Worm (Caenorhabditis elegans): Measurements from ENCODE around the gene unc-86.

Gene unc-86

DNA sequence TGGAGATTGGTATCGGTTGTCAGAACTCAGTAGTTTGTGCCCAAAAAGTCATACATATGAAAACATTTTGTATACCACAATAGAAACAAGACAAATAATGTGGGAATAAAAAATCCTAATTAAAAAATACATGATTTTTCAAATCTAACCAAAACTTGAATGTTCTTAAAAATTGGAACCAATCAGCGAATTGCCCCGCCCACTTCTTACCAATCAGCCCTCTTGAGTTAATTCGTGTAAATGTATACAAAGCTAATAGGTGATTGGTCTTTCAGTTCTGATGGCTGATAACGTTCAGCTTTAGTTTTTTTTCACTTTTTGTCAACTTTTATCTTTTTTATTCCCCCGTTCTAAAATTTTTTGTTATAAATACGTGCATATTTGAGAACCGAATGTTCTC lies 40.9 kb downstream of the unc-86 start:
- peak; percentile 96 for TF ChIP-seq nfya-1 (tag; optimal IDR thresholded peaks at IDR 0.05)
- TF ChIP-seq ceh-22 (tag; optimal IDR thresholded peaks at IDR 0.05) = no peak

DNA sequence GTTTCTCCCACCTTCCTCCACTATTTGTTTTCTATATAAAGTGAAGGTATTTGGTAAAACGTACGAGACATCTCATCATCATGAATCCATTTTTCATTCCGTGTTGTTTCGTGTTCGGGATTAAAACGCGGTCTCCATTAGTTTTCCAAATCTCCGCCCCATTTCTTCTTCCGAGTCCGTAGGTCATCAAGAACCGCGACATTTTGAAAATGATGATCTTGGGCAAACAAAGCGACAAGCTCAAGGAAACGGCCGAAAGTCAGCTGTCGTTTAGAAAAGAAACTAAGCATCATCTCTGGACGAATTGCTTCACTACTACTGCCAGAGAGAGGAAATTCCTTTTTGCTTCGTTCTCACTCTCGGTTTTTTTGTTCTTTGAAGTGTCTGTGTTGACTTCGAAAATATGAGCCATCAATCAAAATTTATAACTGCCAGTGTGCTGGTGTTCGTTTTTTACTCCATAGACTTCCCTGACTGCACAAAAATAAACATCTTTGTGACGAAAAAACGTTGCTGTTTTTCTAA lies 43.5 kb downstream of the unc-86 start:
- no peak for TF ChIP-seq hlh-30 (tag; optimal IDR thresholded peaks at IDR 0.05; ENCODE audit: insufficient read depth)

DNA sequence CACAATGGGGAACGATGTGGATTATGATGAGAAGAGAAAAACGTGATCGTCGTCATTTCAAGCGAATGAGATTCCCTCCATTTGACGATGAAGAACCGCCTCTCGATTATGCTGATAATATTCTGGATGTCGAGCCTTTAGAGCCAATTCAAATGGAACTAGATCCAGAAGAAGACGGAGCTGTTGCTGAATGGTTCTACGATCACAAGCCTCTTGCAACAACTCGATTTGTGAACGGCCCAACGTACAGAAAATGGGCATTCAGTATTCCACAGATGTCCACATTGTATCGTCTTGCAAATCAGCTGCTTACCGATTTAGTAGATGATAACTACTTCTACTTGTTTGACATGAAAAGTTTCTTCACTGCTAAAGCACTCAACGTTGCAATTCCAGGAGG lies 51.4 kb downstream of the unc-86 start:
- TF ChIP-seq F13H6.1 (tag; optimal IDR thresholded peaks at IDR 0.05) (no peak), K02D7.2 (tag; optimal IDR thresholded peaks at IDR 0.05) (no peak), ceh-6 (GFP tag; optimal IDR thresholded peaks at IDR 0.05) (no peak), T23F11.4 (GFP tag; optimal IDR thresholded peaks at IDR 0.05) (no peak), odd-2 (tag; optimal IDR thresholded peaks at IDR 0.05) (no peak), elt-2 (tag; optimal IDR thresholded peaks at IDR 0.05) (no peak), ztf-16 (tag; optimal IDR thresholded peaks at IDR 0.05) (no peak), ceh-24 (tag; optimal IDR thresholded peaks at IDR 0.05) (no peak), nhr-11 (tag; optimal IDR thresholded peaks at IDR 0.05) (no peak), ceh-31 (tag; optimal IDR thresholded peaks at IDR 0.05) (no peak), unc-86 (tag; optimal IDR thresholded peaks at IDR 0.05) (no peak)

DNA sequence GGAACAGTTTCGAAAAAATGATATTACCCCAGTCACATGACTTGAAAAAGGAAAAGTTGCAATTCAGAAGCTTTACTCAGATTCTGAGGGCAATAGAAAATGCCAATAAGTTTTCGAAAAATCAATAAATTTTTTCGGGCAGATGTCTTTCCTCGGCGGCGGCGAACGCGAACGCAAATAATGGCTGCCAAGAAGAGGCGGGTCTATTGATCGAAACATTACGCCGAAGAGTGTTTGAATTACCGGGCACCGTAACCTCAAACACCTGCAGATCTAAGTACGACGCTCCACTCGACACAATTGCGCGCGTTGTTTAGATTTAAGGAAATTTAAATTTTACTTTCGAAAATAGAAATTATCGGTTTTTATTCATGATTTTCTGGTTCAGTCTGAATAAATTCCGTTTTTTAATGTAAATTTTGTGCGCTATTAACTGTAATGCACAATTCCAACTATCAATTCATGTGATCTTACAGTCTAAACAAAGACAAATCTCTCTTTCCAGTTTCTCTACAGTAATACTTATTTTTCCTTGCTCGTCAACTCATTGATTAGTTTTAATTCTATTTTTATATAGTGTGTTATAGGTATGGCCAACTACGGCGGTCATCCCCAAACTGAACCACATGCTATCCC lies 52.2 kb downstream of the unc-86 start, which contains the start of gene prp-8:
Gene prp-8, plus strand, starts transcription at position 586 of the 636 bp plus-strand sequence.
- TF ChIP-seq madf-2 (tag; optimal IDR thresholded peaks at IDR 0.05) = peak; percentile 46
- TF ChIP-seq ref-2 (tag; optimal IDR thresholded peaks at IDR 0.05) = peak; percentile 65
- peak; percentile 9 for TF ChIP-seq pha-2 (tag; optimal IDR thresholded peaks at IDR 0.05)
- TF ChIP-seq pros-1 (tag; optimal IDR thresholded peaks at IDR 0.05) = peak; percentile 64
- peak; percentile 19 for TF ChIP-seq rnt-1 (tag; optimal IDR thresholded peaks at IDR 0.05)
- peak; percentile 83 for TF ChIP-seq ceh-48 (tag; optimal IDR thresholded peaks at IDR 0.05)
- TF ChIP-seq F13H6.1 (tag; optimal IDR thresholded peaks at IDR 0.05) = peak; percentile 9
- no peak for TF ChIP-seq ceh-24 (tag; optimal IDR thresholded peaks at IDR 0.05)
- peak; percentile 71 for TF ChIP-seq tbx-2 (tag; optimal IDR thresholded peaks at IDR 0.05)
- TF ChIP-seq unc-55 (GFP tag; optimal IDR thresholded peaks at IDR 0.05) = peak; percentile 68
- peak; percentile 16 for TF ChIP-seq syd-9 (tag; optimal IDR thresholded peaks at IDR 0.05)
- no peak for TF ChIP-seq che-1 (tag; optimal IDR thresholded peaks at IDR 0.05)
- TF ChIP-seq ceh-19 (GFP tag; optimal IDR thresholded peaks at IDR 0.05) = peak; percentile 18
- peak; percentile 13 for TF ChIP-seq sdc-2 (tag; optimal IDR thresholded peaks at IDR 0.05)
- TF ChIP-seq hlh-30 (tag; optimal IDR thresholded peaks at IDR 0.05; ENCODE audit: insufficient read depth) = peak; percentile 77
- TF ChIP-seq ets-4 (tag; optimal IDR thresholded peaks at IDR 0.05) = peak; percentile 11
- TF ChIP-seq ceh-31 (tag; optimal IDR thresholded peaks at IDR 0.05) = peak; percentile 80
- peak; percentile 65 for TF ChIP-seq dve-1 (tag; optimal IDR thresholded peaks at IDR 0.05)
- TF ChIP-seq C08G9.2 (tag; optimal IDR thresholded peaks at IDR 0.05) = peak; percentile 4
- peak; percentile 78 for TF ChIP-seq unc-42 (tag; optimal IDR thresholded peaks at IDR 0.05)
- TF ChIP-seq nfya-1 (tag; optimal IDR thresholded peaks at IDR 0.05) = peak; percentile 93
- peak; percentile 84 for TF ChIP-seq ceh-18 (tag; optimal IDR thresholded peaks at IDR 0.05)
- TF ChIP-seq ceh-2 (tag; optimal IDR thresholded peaks at IDR 0.05) = peak; percentile 6
- no peak for TF ChIP-seq elt-4 (tag; optimal IDR thresholded peaks at IDR 0.05)
- TF ChIP-seq lin-11 (tag; optimal IDR thresholded peaks at IDR 0.05) = no peak
- no peak for TF ChIP-seq pat-9 (tag; optimal IDR thresholded peaks at IDR 0.05)
- TF ChIP-seq Y22D7AL.16 (tag; optimal IDR thresholded peaks at IDR 0.05) = peak; percentile 2
- TF ChIP-seq pag-3 (tag; optimal IDR thresholded peaks at IDR 0.05; ENCODE audit: borderline replicate concordance) = no peak
- peak; percentile 85 for TF ChIP-seq ceh-34 (tag; optimal IDR thresholded peaks at IDR 0.05)

Measured in whole organism, late embryonic.